Fruit fly (Drosophila melanogaster): ENCODE results near the gene CG6497.

The CG6497 gene

dm6 chr3L:17226330-17226729 is 27.4 kb downstream of the CG6497 start (continued):
- TF ChIP-seq dsx (GFP tag; optimal IDR thresholded peaks at IDR 0.05; ENCODE audit: poor library complexity, severe bottlenecking) (no peak), eg (GFP tag; IDR thresholded peaks at IDR 0.05) (0 out of 3 replicates have a peak, but pooled peaks have one; percentile 44), CG3032 (tag; optimal IDR thresholded peaks at IDR 0.05) (peak; percentile 17), Eip78C (GFP tag) (no peak), CG11762 (GFP tag; optimal IDR thresholded peaks at IDR 0.05; ENCODE audit: insufficient read depth) (no peak), CG10631 (GFP tag; optimal IDR thresholded peaks at IDR 0.05) (peak; percentile 24), cyc (GFP tag; optimal IDR thresholded peaks at IDR 0.05) (no peak), CG6276 (GFP tag; optimal IDR thresholded peaks at IDR 0.05) (no peak), CG9139 (GFP tag; optimal IDR thresholded peaks at IDR 0.05) (no peak), CG4318 (GFP tag; optimal IDR thresholded peaks at IDR 0.05) (peak; percentile 2), Eip93F (GFP tag; optimal IDR thresholded peaks at IDR 0.05) (no peak)

DNA sequence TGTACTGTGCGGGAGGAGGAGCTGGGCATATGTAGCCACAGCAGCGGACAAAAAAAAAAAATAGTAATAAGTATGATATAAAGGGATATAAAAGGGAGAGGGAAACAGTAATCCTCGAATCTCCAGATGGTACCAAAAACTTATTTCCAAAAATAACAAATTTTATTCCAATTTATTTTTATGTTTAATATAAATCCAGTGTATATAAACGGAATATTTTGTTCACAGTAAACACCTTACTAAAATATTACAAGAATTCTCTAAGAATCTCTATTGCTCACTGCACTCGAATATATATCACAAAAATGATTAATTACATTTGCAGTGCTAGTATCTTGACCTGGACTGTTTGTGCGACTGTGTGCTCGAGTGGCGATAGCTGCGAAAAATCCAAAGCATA is 34.4 kb downstream of the CG6497 start:
- no peak for TF ChIP-seq dsx (GFP tag; optimal IDR thresholded peaks at IDR 0.05; ENCODE audit: poor library complexity, severe bottlenecking)
- TF ChIP-seq cyc (GFP tag; optimal IDR thresholded peaks at IDR 0.05) = no peak
- TF ChIP-seq Smox (GFP tag; optimal IDR thresholded peaks at IDR 0.05) = no peak
- no peak for TF ChIP-seq pdm3 (GFP tag; optimal IDR thresholded peaks at IDR 0.05)
- TF ChIP-seq topi (GFP tag; optimal IDR thresholded peaks at IDR 0.05) = no peak
- no peak for TF ChIP-seq Gug (GFP tag; IDR thresholded peaks at IDR 0.05)
- TF ChIP-seq Lpt (GFP tag; optimal IDR thresholded peaks at IDR 0.05) = no peak
- TF ChIP-seq Eip93F (GFP tag; optimal IDR thresholded peaks at IDR 0.05) = no peak
- no peak for TF ChIP-seq lz (GFP tag; optimal IDR thresholded peaks at IDR 0.05)
- no peak for TF ChIP-seq CG11762 (GFP tag; optimal IDR thresholded peaks at IDR 0.05; ENCODE audit: insufficient read depth)
- no peak for TF ChIP-seq esn (GFP tag; optimal IDR thresholded peaks at IDR 0.05)
- no peak for TF ChIP-seq CG3032 (tag; optimal IDR thresholded peaks at IDR 0.05)
- TF ChIP-seq CG6808 (GFP tag; optimal IDR thresholded peaks at IDR 0.05) = no peak
- TF ChIP-seq Ets21C (GFP tag; optimal IDR thresholded peaks at IDR 0.05) = no peak
- no peak for TF ChIP-seq CG6163 (GFP tag; IDR thresholded peaks at IDR 0.05)
- no peak for TF ChIP-seq CG8632 (GFP tag; optimal IDR thresholded peaks at IDR 0.05)
- peak in 1 of 2 experiments; percentile 43 for TF ChIP-seq salr (GFP tag; optimal IDR thresholded peaks at IDR 0.05)
- TF ChIP-seq CG15336 (GFP tag; IDR thresholded peaks at IDR 0.05) = peak; percentile 30; the same call in 1 of the 2 replicates
- no peak for TF ChIP-seq CG6792 (GFP tag; optimal IDR thresholded peaks at IDR 0.05)
- TF ChIP-seq Sox102F (GFP tag; optimal IDR thresholded peaks at IDR 0.05) = no peak
- no peak for TF ChIP-seq fd59A (GFP tag; optimal IDR thresholded peaks at IDR 0.05)
- TF ChIP-seq CG31627 (GFP tag; optimal IDR thresholded peaks at IDR 0.05) = no peak
- TF ChIP-seq spab (GFP tag; optimal IDR thresholded peaks at IDR 0.05) = no peak
- TF ChIP-seq Hr4 (GFP tag; optimal IDR thresholded peaks at IDR 0.05) = peak; percentile 17
- TF ChIP-seq CG9139 (GFP tag; optimal IDR thresholded peaks at IDR 0.05) = no peak
- TF ChIP-seq CG4318 (GFP tag; optimal IDR thresholded peaks at IDR 0.05) = peak; percentile 0
- no peak for TF ChIP-seq CG1621 (tag; optimal IDR thresholded peaks at IDR 0.05)
- TF ChIP-seq Sox15 (GFP tag; optimal IDR thresholded peaks at IDR 0.05) = no peak
- no peak for TF ChIP-seq CG11902 (GFP tag; optimal IDR thresholded peaks at IDR 0.05)
- TF ChIP-seq eg (GFP tag; IDR thresholded peaks at IDR 0.05) = 0 out of 3 replicates have a peak, but pooled peaks have one; percentile 10
- no peak for TF ChIP-seq CG11294 (GFP tag; IDR thresholded peaks at IDR 0.05)
- TF ChIP-seq ss (GFP tag; optimal IDR thresholded peaks at IDR 0.05) = no peak
- TF ChIP-seq Sox14 (GFP tag; optimal IDR thresholded peaks at IDR 0.05) = no peak
- no peak for TF ChIP-seq CG3919 (GFP tag; optimal IDR thresholded peaks at IDR 0.05)
- peak; percentile 29; the same call in 1 of the 3 replicates for TF ChIP-seq CG8119 (GFP tag; IDR thresholded peaks at IDR 0.05)
- no peak for TF ChIP-seq fd85E (GFP tag; optimal IDR thresholded peaks at IDR 0.05)
- no peak for TF ChIP-seq CG6854 (GFP tag; optimal IDR thresholded peaks at IDR 0.05)
- no peak for TF ChIP-seq Blimp-1 (GFP tag; optimal IDR thresholded peaks at IDR 0.05)
- TF ChIP-seq Met (GFP tag; optimal IDR thresholded peaks at IDR 0.05) = no peak
- no peak for TF ChIP-seq CG10669 (GFP tag; optimal IDR thresholded peaks at IDR 0.05)
- TF ChIP-seq vri (GFP tag; optimal IDR thresholded peaks at IDR 0.05) = no peak
- no peak for TF ChIP-seq fkh (GFP tag; optimal IDR thresholded peaks at IDR 0.05)
- TF ChIP-seq net (GFP tag; optimal IDR thresholded peaks at IDR 0.05) = no peak
- TF ChIP-seq CG34406 (GFP tag; optimal IDR thresholded peaks at IDR 0.05) = no peak
- no peak for TF ChIP-seq CG8319 (GFP tag; optimal IDR thresholded peaks at IDR 0.05)
- no peak for TF ChIP-seq Ets96B (tag; optimal IDR thresholded peaks at IDR 0.05)

Measured in whole organism, prepupa.